Fruit fly (Drosophila melanogaster) S2 (cell line): ENCODE results near the gene CG42577.
"Not testable (repeated sequence)": the region's sequence is repeated elsewhere in the genome, so short reads cannot be mapped to it uniquely, and the experiment has no call there.

ENCODE experiments used
- CG8478 ChIP-seq: fragments of >200 bp; optimal IDR thresholded peaks from 2 replicates; lab custom pipeline; 2018
- CTCF ChIP-seq, 2 experiments: fragments of >200 bp; optimal IDR thresholded peaks; 2 replicates each; lab custom pipeline; 2018

Gene CG42577

dm6 chrX:20258939-20259338 lies at the start of gene CG42577:
CG42577 (plus strand) TSS chrX:20259239.
- TF ChIP-seq CTCF (optimal IDR thresholded peaks at IDR 0.05; lab: Kevin White, UChicago); CG8478 (lab: Kevin White, UChicago): not testable (repeated sequence)

DNA sequence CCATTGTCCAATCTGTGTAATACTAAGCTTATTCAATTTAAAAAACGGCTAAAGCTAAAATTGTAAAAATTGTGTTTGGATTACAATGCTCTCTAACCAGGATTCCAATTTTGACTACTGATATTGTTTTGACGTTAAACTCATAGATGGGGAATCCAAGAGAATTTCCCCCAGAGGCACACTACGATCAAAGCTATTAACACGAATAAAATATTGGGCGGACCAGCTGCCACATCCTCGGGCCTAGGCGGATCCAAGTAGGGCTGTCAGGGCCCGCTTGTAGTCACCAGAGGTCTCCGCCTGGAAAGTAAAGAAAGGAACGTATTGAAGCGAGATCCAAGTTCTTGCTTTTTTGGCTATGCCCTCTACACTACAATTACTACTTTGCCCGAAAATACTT lies 49.5 kb upstream of the CG42577 start, which contains the start of gene SdicB:
SdicB (minus strand) TSS at position 101 of the 400 bp plus-strand sequence.
- not testable (repeated sequence) for TF ChIP-seq CG8478 (lab: Kevin White, UChicago); CTCF (optimal IDR thresholded peaks at IDR 0.05; lab: Kevin White, UChicago)

DNA sequence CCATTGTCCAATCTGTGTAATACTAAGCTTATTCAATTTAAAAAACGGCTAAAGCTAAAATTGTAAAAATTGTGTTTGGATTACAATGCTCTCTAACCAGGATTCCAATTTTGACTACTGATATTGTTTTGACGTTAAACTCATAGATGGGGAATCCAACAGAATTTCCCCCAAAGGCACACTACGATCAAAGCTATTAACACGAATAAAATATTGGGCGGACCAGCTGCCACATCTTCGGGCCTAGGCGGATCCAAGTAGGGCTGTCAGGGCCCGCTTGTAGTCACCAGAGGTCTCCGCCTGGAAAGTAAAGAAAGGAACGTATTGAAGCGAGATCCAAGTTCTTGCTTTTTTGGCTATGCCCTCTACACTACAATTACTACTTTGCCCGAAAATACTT lies 41.9 kb upstream of the CG42577 start, which contains the start of gene SdicC:
SdicC (minus strand) TSS at position 101 of the 400 bp plus-strand sequence.
- TF ChIP-seq CG8478 (lab: Kevin White, UChicago); CTCF (optimal IDR thresholded peaks at IDR 0.05; lab: Kevin White, UChicago): not testable (repeated sequence)

dm6 chrX:20224920-20225319 lies 34.1 kb upstream of the CG42577 start, which contains the start of gene Sdic4:
Sdic4 (minus strand) TSS chrX:20225020.
- TF ChIP-seq CTCF (optimal IDR thresholded peaks at IDR 0.05; lab: Kevin White, UChicago); CG8478 (lab: Kevin White, UChicago): not testable (repeated sequence)

- TF ChIP-seq CTCF (optimal IDR thresholded peaks at IDR 0.05; lab: Kevin White, UChicago) (no peak), CG8478 (lab: Kevin White, UChicago) (no peak)
These were observed 27.4 kb upstream of the CG42577 start for dm6 chrX:20231658-20232057.

dm6 chrX:20235794-20236513 lies 23.1 kb upstream of the CG42577 start, which contains the start of gene sw:
sw (minus strand) TSS chrX:20236382.
- no peak for TF ChIP-seq CG8478 (lab: Kevin White, UChicago)
- peak in 1 of 2 experiments; percentile 26 for TF ChIP-seq CTCF (optimal IDR thresholded peaks at IDR 0.05; lab: Kevin White, UChicago)

DNA sequence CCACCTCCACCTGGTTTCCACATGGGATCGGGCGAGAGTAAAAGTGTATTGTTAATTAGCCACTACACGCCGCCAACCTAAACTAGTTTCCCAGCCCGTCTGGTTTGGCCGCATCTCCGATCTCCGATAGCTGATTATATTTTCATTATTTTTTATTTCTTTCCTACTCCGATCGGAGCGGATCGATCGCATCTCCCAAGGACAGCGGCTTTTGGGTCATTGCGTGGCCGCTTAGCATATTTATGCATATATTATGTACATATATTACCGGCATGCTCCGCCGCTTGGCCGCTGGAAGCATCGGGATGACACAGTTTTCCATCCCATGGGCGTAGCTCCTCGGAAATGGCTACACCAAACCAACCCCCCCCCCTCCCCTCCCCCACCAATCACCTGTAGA lies 21.1 kb upstream of the CG42577 start:
- TF ChIP-seq CTCF (optimal IDR thresholded peaks at IDR 0.05; lab: Kevin White, UChicago) (no peak), CG8478 (lab: Kevin White, UChicago) (no peak)

DNA sequence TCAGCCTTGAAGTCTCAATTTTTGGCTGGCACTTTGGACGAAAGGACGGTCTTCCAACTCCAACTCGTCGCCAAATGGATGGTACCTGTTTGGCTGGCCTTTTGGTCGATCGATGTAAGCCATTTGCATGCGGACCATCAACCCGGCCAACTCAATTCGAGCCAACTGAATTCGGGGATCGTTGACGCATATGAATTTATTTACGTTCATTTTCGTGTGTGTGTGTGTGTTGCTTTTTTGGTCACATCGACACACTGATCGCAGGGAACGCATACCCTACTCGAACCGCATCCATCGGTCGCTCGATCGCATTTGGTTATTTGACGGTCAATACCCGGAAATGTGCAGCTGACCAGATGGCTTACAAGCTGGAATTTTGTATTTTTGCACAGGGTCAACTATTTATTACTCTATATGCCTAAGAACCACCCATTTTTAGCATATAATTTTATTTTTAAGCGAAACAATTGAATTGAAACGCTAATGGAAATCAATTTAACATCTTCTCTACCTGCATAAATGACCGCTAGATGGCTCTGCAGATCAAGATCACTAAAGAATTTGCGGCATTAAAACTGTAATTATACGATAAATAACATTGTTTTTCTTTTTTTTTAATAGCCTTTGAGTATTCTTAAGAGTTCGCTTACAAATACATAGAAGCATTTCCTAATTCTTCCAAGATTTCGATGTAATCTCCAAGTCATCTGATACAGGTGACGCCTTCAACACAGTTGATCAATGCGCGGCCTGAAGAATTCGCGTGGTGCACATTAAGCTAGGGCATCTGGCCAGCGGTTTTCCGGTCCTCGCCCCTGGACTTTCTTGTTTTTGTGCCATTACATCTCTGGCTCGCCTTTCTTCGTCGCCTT lies 20.1 kb upstream of the CG42577 start:
- TF ChIP-seq CG8478 (lab: Kevin White, UChicago), result no peak
- peak; percentile 56 to 71 for TF ChIP-seq CTCF (optimal IDR thresholded peaks at IDR 0.05; lab: Kevin White, UChicago)

DNA sequence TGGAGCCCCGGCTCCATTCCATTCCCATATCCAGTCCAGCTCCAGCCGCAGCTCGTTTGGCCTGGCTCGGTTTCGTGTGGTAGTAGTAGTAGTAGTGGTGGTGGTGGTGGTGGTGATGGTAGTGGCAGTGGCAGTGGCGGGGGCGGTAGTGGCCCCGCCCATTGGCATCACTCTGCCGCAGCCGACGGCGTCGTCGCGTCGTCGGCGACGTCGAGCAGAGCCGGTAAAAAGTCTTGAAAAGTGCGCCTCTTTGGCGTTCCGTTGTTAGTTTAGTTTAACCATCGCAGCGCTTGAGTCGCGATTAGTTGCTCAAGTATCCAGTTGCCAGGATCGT lies 19.5 kb upstream of the CG42577 start, which contains the start of gene obst-A:
obst-A (plus strand) TSS at position 248 of the 334 bp plus-strand sequence.
- no peak for TF ChIP-seq CTCF (optimal IDR thresholded peaks at IDR 0.05; lab: Kevin White, UChicago)
- TF ChIP-seq CG8478 (lab: Kevin White, UChicago), result no peak

- TF ChIP-seq CTCF (optimal IDR thresholded peaks at IDR 0.05; lab: Kevin White, UChicago) (no peak), CG8478 (lab: Kevin White, UChicago) (no peak)
These were observed 18.4 kb upstream of the CG42577 start for dm6 chrX:20240518-20241186.

- no peak for TF ChIP-seq CTCF (optimal IDR thresholded peaks at IDR 0.05; lab: Kevin White, UChicago)
- TF ChIP-seq CG8478 (lab: Kevin White, UChicago), result no peak
These were observed 15.7 kb upstream of the CG42577 start for dm6 chrX:20243274-20243839.

DNA sequence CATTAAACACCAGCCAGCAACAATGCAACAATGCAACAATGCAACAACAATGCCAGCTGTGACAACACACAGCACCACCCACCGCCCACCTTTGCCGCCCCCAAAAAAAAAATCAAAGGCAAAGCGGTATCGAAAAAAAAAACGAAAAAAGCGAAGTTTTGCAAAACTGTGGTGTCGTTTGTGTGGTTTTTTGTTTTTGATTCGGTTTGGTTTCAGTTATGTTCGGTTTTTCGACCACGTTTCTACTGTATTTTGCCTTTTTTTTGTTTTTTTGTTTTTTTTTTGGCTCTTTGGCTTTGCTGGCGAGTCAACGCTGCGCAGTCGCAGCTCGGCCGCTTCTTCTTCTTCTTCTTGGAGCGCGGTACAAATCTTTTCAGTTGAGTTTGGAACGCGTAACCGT lies 14.8 kb upstream of the CG42577 start, which contains the start of gene Peritrophin-A:
Peritrophin-A (plus strand) TSS at position 370 of the 400 bp plus-strand sequence.
- TF ChIP-seq CTCF (optimal IDR thresholded peaks at IDR 0.05; lab: Kevin White, UChicago) (no peak), CG8478 (lab: Kevin White, UChicago) (no peak)

DNA sequence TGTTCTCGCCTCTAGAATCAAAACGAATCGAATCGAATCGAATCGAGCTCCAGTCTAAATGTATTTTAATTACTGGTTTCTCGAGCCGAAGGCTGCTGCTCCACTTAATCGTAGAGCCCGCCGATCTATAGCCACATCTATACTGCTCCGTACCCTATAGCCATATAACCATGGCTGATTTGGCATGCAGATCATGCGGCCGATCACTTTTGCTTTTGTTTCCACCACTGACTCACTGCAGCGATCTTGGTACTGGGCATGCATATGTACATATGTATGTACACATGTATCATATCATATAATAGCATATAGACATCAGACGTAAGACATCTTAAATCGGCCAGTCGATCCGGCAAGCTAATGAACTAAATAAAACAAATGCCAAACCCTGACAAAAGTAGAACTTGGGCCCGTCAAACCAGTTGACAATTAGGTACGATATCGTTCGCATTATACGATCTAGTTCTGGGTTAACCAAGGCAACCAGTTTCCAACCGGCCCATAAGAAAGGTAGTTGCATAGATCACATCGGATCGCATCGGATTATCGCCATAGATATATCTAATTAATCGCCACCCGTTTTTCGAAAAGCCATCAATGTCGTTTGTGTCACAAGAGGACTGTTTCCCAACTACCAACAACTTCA lies 13.7 kb upstream of the CG42577 start:
- TF ChIP-seq CG8478 (lab: Kevin White, UChicago), result no peak
- no peak for TF ChIP-seq CTCF (optimal IDR thresholded peaks at IDR 0.05; lab: Kevin White, UChicago)
